Fruit fly (Drosophila melanogaster): ENCODE results near the gene Svip.

- no peak for TF ChIP-seq psq (optimal IDR thresholded peaks at IDR 0.05)
- TF ChIP-seq insv (optimal IDR thresholded peaks at IDR 0.05): no peak
- no peak for TF ChIP-seq h (optimal IDR thresholded peaks at IDR 0.05)
- no peak for TF ChIP-seq Sin3A (optimal IDR thresholded peaks at IDR 0.05)
Observed at dm6 chr3L:9391340-9391980, 32.7 kb downstream of the Svip start.

Data from Kc167 (cell line).